Worm (Caenorhabditis elegans) whole organism, young adult: ENCODE measurements around the gene crn-2.
A peak's percentile ranks its signal among the peaks of the same experiment; 100 is the strongest.

Source experiments
- F49E8.2 ChIP-seq: sonication (generic microtip); optimal IDR thresholded peaks from 3 replicates; lab custom pipeline; 2017; ENCODE audit warnings: missing genetic modification characterization, mild to moderate bottlenecking, missing compliant biosample characterization, antibody characterized with exemption, moderate library complexity; ENCODE audit not compliant: insufficient read depth
- ceh-58 ChIP-seq: fragments of 200-800 bp; sonication (Bioruptor generic); IDR thresholded peaks from 2 replicates; pipeline ENCODE4 v1.3.6; 2022; ENCODE audit warnings: missing genetic modification characterization, missing compliant biosample characterization
- ets-4 ChIP-seq: fragments of 200-800 bp; sonication (Bioruptor generic); optimal IDR thresholded peaks from 2 replicates; lab custom pipeline; 2018; ENCODE audit warnings: mild to moderate bottlenecking, missing genetic modification characterization, missing compliant biosample characterization
- madf-8 ChIP-seq: fragments of 200-800 bp; sonication (Bioruptor generic); conservative IDR thresholded peaks from 2 replicates; pipeline ENCODE4 v1.3.6; 2022; ENCODE audit warnings: missing genetic modification reagents, missing genetic modification characterization, missing compliant biosample characterization

ce11 chrV:5619372-5619771 is 25.0 kb downstream of the crn-2 start:
- TF ChIP-seq F49E8.2 (tag; lab: Kevin White, UChicago) (no peak), madf-8 (peak; percentile 22; the same call in 1 of the 2 replicates), ceh-58 (no peak), ets-4 (GFP tag; lab: Kevin White, UChicago) (no peak)
